Worm (Caenorhabditis elegans): Measurements from ENCODE around the gene fzy-1.

The fzy-1 gene

ce11 chrII:5500986-5501657 is 552 bp downstream of the fzy-1 start, which contains the start of gene F12A10.8:
TSS of gene F12A10.8 (minus strand) at chrII:5501064.
- TF ChIP-seq med-1 (GFP tag; optimal IDR thresholded peaks at IDR 0.05; ENCODE audit: insufficient read depth): no peak
- no peak for TF ChIP-seq ztf-23 (GFP tag; IDR thresholded peaks at IDR 0.05)
- no peak for TF ChIP-seq T22C8.4 (GFP tag; IDR thresholded peaks at IDR 0.05)
- no peak for TF ChIP-seq flt-1 (GFP tag; IDR thresholded peaks at IDR 0.05)
- TF ChIP-seq ref-1 (GFP tag; conservative IDR thresholded peaks at IDR 0.05): no peak
- no peak for TF ChIP-seq ztf-29 (GFP tag; IDR thresholded peaks at IDR 0.05)
- no peak for TF ChIP-seq klf-2 (GFP tag; conservative IDR thresholded peaks at IDR 0.05)
- no peak for TF ChIP-seq cog-1 (tag; optimal IDR thresholded peaks at IDR 0.05)
- no peak for TF ChIP-seq tab-1 (GFP tag; IDR thresholded peaks at IDR 0.05)

- TF ChIP-seq cog-1 (tag; optimal IDR thresholded peaks at IDR 0.05) (no peak), klf-2 (GFP tag; conservative IDR thresholded peaks at IDR 0.05) (no peak), ztf-23 (GFP tag; IDR thresholded peaks at IDR 0.05) (no peak), med-1 (GFP tag; optimal IDR thresholded peaks at IDR 0.05; ENCODE audit: insufficient read depth) (no peak), tab-1 (GFP tag; IDR thresholded peaks at IDR 0.05) (no peak), ref-1 (GFP tag; conservative IDR thresholded peaks at IDR 0.05) (no peak), T22C8.4 (GFP tag; IDR thresholded peaks at IDR 0.05) (no peak), flt-1 (GFP tag; IDR thresholded peaks at IDR 0.05) (no peak)
Observed at ce11 chrII:5503760-5504159, 3.2 kb downstream of the fzy-1 start, which contains the start of gene cyp-44A1. TSS of gene cyp-44A1 (plus strand) at chrII:5504044.

DNA sequence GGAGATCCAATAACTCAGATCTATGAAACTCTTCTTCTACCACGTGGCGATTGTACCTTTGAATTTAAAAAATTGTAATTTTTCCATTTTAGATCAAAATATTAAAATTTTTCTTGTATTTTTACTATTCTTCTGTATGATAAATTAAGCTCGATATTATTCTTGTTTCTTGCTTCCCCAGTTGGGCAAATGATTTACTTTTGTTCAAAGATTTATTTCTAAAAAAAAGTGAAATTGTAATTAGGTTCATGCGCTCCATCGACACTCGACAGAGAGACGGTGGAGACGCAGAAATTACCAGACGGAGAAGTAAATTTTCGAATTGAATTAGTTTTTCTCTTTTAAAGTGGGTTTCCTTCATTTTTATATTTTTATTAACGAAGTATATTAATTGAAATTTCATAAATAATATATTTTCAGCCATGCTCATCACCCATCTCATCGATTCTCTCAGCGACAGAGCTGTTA is 5.3 kb downstream of the fzy-1 start, which contains the start of gene npp-24:
Gene npp-24, plus strand, starts transcription at position 51 of the 468 bp plus-strand sequence.
- TF ChIP-seq ztf-23 (GFP tag; IDR thresholded peaks at IDR 0.05) (no peak), cog-1 (tag; optimal IDR thresholded peaks at IDR 0.05) (no peak), flt-1 (GFP tag; IDR thresholded peaks at IDR 0.05) (no peak), ref-1 (GFP tag; conservative IDR thresholded peaks at IDR 0.05) (no peak), med-1 (GFP tag; optimal IDR thresholded peaks at IDR 0.05; ENCODE audit: insufficient read depth) (no peak), klf-2 (GFP tag; conservative IDR thresholded peaks at IDR 0.05) (no peak), ztf-29 (GFP tag; IDR thresholded peaks at IDR 0.05) (no peak)

ce11 chrII:5511417-5512353 is 11.1 kb downstream of the fzy-1 start:
- TF ChIP-seq cog-1 (tag; optimal IDR thresholded peaks at IDR 0.05) (peak; percentile 44), tab-1 (GFP tag; IDR thresholded peaks at IDR 0.05) (no peak), med-1 (GFP tag; optimal IDR thresholded peaks at IDR 0.05; ENCODE audit: insufficient read depth) (no peak), T22C8.4 (GFP tag; IDR thresholded peaks at IDR 0.05) (no peak), ztf-23 (GFP tag; IDR thresholded peaks at IDR 0.05) (no peak)

DNA sequence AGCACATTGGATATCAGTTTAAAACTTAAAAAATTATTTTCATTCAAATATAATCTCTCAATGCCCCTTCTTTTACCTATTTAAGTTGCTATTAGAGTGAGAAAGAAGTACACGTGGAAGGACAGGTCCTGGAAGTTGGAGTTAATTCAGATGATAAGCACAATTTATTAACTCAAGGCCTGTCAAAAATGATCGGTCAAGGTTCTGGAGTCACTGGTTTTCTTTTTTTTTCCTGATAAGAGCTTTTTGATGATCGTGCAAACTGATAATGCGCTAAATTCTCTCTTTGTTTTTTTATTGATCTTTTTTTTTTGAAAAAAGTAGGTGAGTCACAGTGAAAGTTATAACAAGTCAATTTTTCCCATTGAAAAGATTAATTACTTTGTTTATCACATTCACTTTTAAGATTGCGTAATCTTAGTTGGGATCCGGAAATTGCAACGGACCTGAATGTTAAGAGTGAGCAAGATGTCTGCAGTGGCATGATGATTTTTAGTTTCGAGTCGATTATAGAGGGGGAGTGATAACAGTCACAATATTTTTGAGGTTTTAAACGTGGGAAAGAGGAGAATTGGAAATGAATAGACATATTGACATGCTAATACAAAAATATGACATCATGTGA is 12.0 kb downstream of the fzy-1 start:
- TF ChIP-seq T22C8.4 (GFP tag; IDR thresholded peaks at IDR 0.05): no peak
- TF ChIP-seq ref-1 (GFP tag; conservative IDR thresholded peaks at IDR 0.05): no peak
- TF ChIP-seq tab-1 (GFP tag; IDR thresholded peaks at IDR 0.05): no peak
- no peak for TF ChIP-seq flt-1 (GFP tag; IDR thresholded peaks at IDR 0.05)
- no peak for TF ChIP-seq cog-1 (tag; optimal IDR thresholded peaks at IDR 0.05)
- TF ChIP-seq ztf-23 (GFP tag; IDR thresholded peaks at IDR 0.05): no peak
- TF ChIP-seq ztf-29 (GFP tag; IDR thresholded peaks at IDR 0.05): no peak
- no peak for TF ChIP-seq med-1 (GFP tag; optimal IDR thresholded peaks at IDR 0.05; ENCODE audit: insufficient read depth)
- TF ChIP-seq klf-2 (GFP tag; conservative IDR thresholded peaks at IDR 0.05): no peak

DNA sequence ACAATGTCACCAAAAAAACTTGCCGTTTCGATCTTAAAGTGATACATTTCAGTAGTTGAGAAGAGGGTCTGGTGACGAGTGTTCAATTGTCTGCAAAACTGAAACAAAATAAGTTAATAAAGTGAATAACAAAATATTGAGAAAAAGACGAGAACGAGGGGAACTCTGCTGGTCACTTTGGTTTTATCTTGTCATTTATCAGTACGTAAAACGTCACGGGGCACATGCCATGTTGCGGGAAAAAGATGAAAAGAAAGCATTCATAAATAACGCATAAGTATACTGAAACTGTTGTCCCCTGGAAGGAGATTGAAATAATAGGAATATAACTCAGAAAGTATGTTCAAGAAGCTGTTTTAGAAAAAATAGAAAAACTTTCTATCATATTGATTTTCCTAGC is 14.3 kb downstream of the fzy-1 start, which contains the start of gene sahd-1:
Gene sahd-1, minus strand, starts transcription at position 100 of the 400 bp plus-strand sequence.
- TF ChIP-seq tab-1 (GFP tag; IDR thresholded peaks at IDR 0.05): no peak
- TF ChIP-seq cog-1 (tag; optimal IDR thresholded peaks at IDR 0.05): no peak
- TF ChIP-seq ref-1 (GFP tag; conservative IDR thresholded peaks at IDR 0.05): no peak
- no peak for TF ChIP-seq ztf-23 (GFP tag; IDR thresholded peaks at IDR 0.05)
- no peak for TF ChIP-seq T22C8.4 (GFP tag; IDR thresholded peaks at IDR 0.05)
- TF ChIP-seq med-1 (GFP tag; optimal IDR thresholded peaks at IDR 0.05; ENCODE audit: insufficient read depth): no peak

DNA sequence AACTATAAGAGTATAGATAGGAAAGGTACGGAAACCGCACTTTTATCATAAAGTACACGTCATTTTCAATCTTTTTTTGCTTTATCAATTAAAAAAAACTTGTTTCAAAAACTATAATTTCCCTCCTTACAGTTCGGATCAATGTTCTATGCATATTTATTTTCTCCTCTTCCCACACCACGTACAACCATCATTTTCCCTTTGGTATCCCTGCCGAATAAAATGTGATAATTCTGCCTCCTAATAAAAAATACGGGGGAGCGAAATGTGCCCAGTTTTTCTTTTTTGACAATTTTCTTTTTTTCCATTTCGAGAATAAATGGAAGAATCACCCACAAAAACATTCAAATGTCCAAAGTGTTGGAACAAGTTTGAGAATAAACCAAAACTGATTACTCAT is 15.0 kb downstream of the fzy-1 start, which contains the start of gene ZK177.3:
Gene ZK177.3, plus strand, starts transcription at position 301 of the 400 bp plus-strand sequence.
- TF ChIP-seq tab-1 (GFP tag; IDR thresholded peaks at IDR 0.05): no peak
- no peak for TF ChIP-seq ztf-29 (GFP tag; IDR thresholded peaks at IDR 0.05)
- no peak for TF ChIP-seq ref-1 (GFP tag; conservative IDR thresholded peaks at IDR 0.05)
- TF ChIP-seq ztf-23 (GFP tag; IDR thresholded peaks at IDR 0.05): no peak
- TF ChIP-seq klf-2 (GFP tag; conservative IDR thresholded peaks at IDR 0.05): no peak
- no peak for TF ChIP-seq T22C8.4 (GFP tag; IDR thresholded peaks at IDR 0.05)
- TF ChIP-seq med-1 (GFP tag; optimal IDR thresholded peaks at IDR 0.05; ENCODE audit: insufficient read depth): no peak
- TF ChIP-seq cog-1 (tag; optimal IDR thresholded peaks at IDR 0.05): no peak
- no peak for TF ChIP-seq flt-1 (GFP tag; IDR thresholded peaks at IDR 0.05)

DNA sequence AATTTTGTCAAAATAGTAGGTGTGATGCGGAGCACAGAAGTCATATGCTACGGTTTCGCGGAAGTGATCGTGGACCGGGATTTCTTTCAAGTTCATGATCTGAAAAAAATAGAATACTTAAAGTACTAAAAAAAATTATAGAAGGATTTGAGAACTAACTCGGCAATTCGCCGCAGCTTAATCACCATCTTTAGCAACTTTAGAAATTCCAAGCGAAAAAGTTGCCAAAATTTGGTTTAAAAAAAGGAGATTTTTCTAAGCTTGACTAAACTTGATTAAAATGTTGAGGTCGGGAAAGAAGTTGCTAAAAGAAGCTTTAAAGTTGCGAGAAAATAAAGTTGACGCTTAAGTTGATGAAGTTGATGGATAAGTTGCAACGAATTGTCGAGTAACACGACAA is 17.1 kb downstream of the fzy-1 start, which contains the start of gene ZK177.9:
Gene ZK177.9, minus strand, starts transcription at position 101 of the 400 bp plus-strand sequence.
- TF ChIP-seq med-1 (GFP tag; optimal IDR thresholded peaks at IDR 0.05; ENCODE audit: insufficient read depth): no peak
- no peak for TF ChIP-seq tab-1 (GFP tag; IDR thresholded peaks at IDR 0.05)
- TF ChIP-seq cog-1 (tag; optimal IDR thresholded peaks at IDR 0.05): no peak
- no peak for TF ChIP-seq T22C8.4 (GFP tag; IDR thresholded peaks at IDR 0.05)
- no peak for TF ChIP-seq ztf-29 (GFP tag; IDR thresholded peaks at IDR 0.05)
- no peak for TF ChIP-seq ref-1 (GFP tag; conservative IDR thresholded peaks at IDR 0.05)

All from whole organism, midembryonic.